Fruit fly (Drosophila melanogaster) Kc167 (cell line): ENCODE data around the gene CG31231.

ENCODE experiments used
- Myc ChIP-seq: fragments of >200 bp; optimal IDR thresholded peaks from 2 replicates; lab custom pipeline; 2017; ENCODE audit warnings: missing external identifiers
- Sin3A ChIP-seq: fragments of >200 bp; optimal IDR thresholded peaks from 2 replicates; lab custom pipeline; 2018; ENCODE audit warnings: missing external identifiers
- insv ChIP-seq: fragments of >200 bp; optimal IDR thresholded peaks from 3 replicates; lab custom pipeline; 2018; ENCODE audit warnings: missing external identifiers
- psq ChIP-seq: fragments of >200 bp; optimal IDR thresholded peaks from 2 replicates; lab custom pipeline; 2017; ENCODE audit warnings: missing external identifiers
- ttk ChIP-seq: sonication (Bioruptor generic); optimal IDR thresholded peaks from 2 replicates; lab custom pipeline; 2017; ENCODE audit warnings: missing external identifiers

- TF ChIP-seq insv (no peak), psq (no peak), Myc (lab: Kevin White, UChicago) (no peak), Sin3A (lab: Kevin White, UChicago) (no peak), ttk (lab: Kevin White, UChicago) (no peak)
Observed at dm6 chr3R:18705150-18705549, 40.0 kb downstream of the CG31231 start, which contains the start of the genes ChAT and VAChT.
